Worm (Caenorhabditis elegans): ENCODE data around the gene R148.7.

DNA sequence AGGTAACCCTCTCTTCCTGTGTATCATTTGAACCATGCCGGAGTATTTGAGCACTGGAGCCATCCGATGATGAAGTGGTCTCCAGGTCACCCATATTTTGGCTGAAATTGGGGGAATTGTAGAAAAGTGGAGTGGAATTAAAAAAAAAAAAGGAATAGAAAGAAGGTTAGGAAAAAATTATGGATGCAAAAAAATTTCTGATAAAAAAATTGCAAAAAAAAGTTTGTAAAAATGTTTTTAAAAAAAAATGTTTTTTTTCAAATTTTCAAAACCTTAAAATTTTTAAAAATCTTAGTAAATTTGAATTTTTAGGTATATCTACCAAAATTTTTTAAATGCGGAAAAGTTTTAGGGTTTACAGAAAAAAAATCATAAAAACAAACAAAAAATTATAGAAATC lies 20.8 kb upstream of the R148.7 start, which contains the start of gene frm-8:
- TF ChIP-seq fkh-10 (GFP tag; optimal IDR thresholded peaks at IDR 0.05) (no peak), nhr-77 (tag; optimal IDR thresholded peaks at IDR 0.05) (no peak)
